Fruit fly (Drosophila melanogaster) whole organism, embryonic: ENCODE measurements around the gene Iru.
A peak's percentile ranks its signal among the peaks of the same experiment; 100 is the strongest.

Source experiments
- Awh ChIP-seq: fragments of 200-800 bp; sonication (Bioruptor generic); IDR thresholded peaks from 2 replicates; pipeline ENCODE4, ENCODE4 v1.3.6; 2022; ENCODE audit warnings: missing biosample characterization, missing genetic modification characterization
- Blimp-1 ChIP-seq: fragments of 200-800 bp; sonication (Bioruptor generic); optimal IDR thresholded peaks from 3 replicates; lab custom pipeline; 2018; ENCODE audit warnings: missing biosample characterization, missing genetic modification characterization, mild to moderate bottlenecking, moderate library complexity, missing genetic modification reagents
- CG12942 ChIP-seq: fragments of 200-800 bp; sonication (Bioruptor generic); optimal IDR thresholded peaks from 3 replicates; lab custom pipeline; 2016; ENCODE audit warnings: missing biosample characterization, missing genetic modification characterization
- CG13123 ChIP-seq: fragments of 200-800 bp; sonication (Bioruptor generic); optimal IDR thresholded peaks from 2 replicates; lab custom pipeline; 2016; ENCODE audit warnings: missing biosample characterization, missing genetic modification characterization
- CG13287 ChIP-seq: fragments of 200-800 bp; sonication (Bioruptor generic); IDR thresholded peaks from 2 replicates; pipeline ENCODE4 v1.3.6; 2022; ENCODE audit warnings: missing biosample characterization, missing genetic modification characterization; ENCODE audit not compliant: partially characterized antibody
- CG13296 ChIP-seq: fragments of 200-800 bp; sonication (Bioruptor generic); optimal IDR thresholded peaks from 3 replicates; lab custom pipeline; 2018; ENCODE audit warnings: missing biosample characterization, mild to moderate bottlenecking, missing genetic modification characterization
- CG13424 ChIP-seq: fragments of 200-800 bp; sonication (Bioruptor generic); optimal IDR thresholded peaks from 2 replicates; lab custom pipeline; 2019; ENCODE audit warnings: missing biosample characterization, mild to moderate bottlenecking, missing genetic modification characterization, moderate library complexity
- CG13894 ChIP-seq: fragments of 200-800 bp; sonication (Bioruptor generic); optimal IDR thresholded peaks from 3 replicates; lab custom pipeline; 2018; ENCODE audit warnings: missing biosample characterization, mild to moderate bottlenecking, missing genetic modification characterization, moderate library complexity
- CG1647 ChIP-seq: fragments of 200-800 bp; sonication (Bioruptor generic); optimal IDR thresholded peaks from 3 replicates; lab custom pipeline; 2016; ENCODE audit warnings: missing biosample characterization, missing genetic modification characterization
- CG16815 ChIP-seq: fragments of 200-800 bp; sonication (Bioruptor generic); optimal IDR thresholded peaks from 3 replicates; lab custom pipeline; 2017; ENCODE audit warnings: missing biosample characterization, mild to moderate bottlenecking, missing genetic modification characterization
- CG17361 ChIP-seq: fragments of 200-800 bp; sonication (Bioruptor generic); IDR thresholded peaks from 3 replicates; pipeline ENCODE4 v1.3.6; 2022; ENCODE audit warnings: missing biosample characterization, missing genetic modification characterization
- CG17802 ChIP-seq: fragments of 200-800 bp; sonication (Bioruptor generic); optimal IDR thresholded peaks from 2 replicates; lab custom pipeline; 2018; ENCODE audit warnings: missing biosample characterization, mild to moderate bottlenecking, missing genetic modification characterization, moderate library complexity
- CG18011 ChIP-seq: fragments of 200-800 bp; sonication (Bioruptor generic); optimal IDR thresholded peaks from 2 replicates; lab custom pipeline; 2017; ENCODE audit warnings: missing biosample characterization, missing genetic modification characterization, mild to moderate bottlenecking, moderate library complexity, missing genotype
- CG18599 ChIP-seq: fragments of 200-800 bp; sonication (Bioruptor generic); optimal IDR thresholded peaks from 3 replicates; lab custom pipeline; 2017; ENCODE audit warnings: missing biosample characterization, missing genetic modification characterization, mild to moderate bottlenecking, moderate library complexity, missing genetic modification reagents
- CG3065 ChIP-seq: fragments of 200-800 bp; sonication (Bioruptor generic); optimal IDR thresholded peaks from 2 replicates; lab custom pipeline; 2016; ENCODE audit warnings: missing biosample characterization, missing genetic modification characterization
- CG3281 ChIP-seq: fragments of 200-800 bp; sonication (Bioruptor generic); optimal IDR thresholded peaks from 3 replicates; lab custom pipeline; 2017; ENCODE audit warnings: missing biosample characterization, mild to moderate bottlenecking, missing genetic modification characterization
- CG33213 ChIP-seq: fragments of 200-800 bp; sonication (Bioruptor generic); optimal IDR thresholded peaks from 3 replicates; lab custom pipeline; 2016; ENCODE audit warnings: missing biosample characterization, missing genetic modification characterization
- CG7786 ChIP-seq: fragments of 200-800 bp; sonication (Bioruptor generic); optimal IDR thresholded peaks from 2 replicates; lab custom pipeline; 2016; ENCODE audit warnings: missing biosample characterization, missing genetic modification characterization
- CG8089 ChIP-seq: fragments of 200-800 bp; sonication (Bioruptor generic); optimal IDR thresholded peaks from 3 replicates; lab custom pipeline; 2016; ENCODE audit warnings: missing biosample characterization, missing genetic modification characterization
- CG9609 ChIP-seq: fragments of 200-800 bp; sonication (Bioruptor generic); optimal IDR thresholded peaks from 3 replicates; lab custom pipeline; 2016; ENCODE audit warnings: missing biosample characterization, missing genetic modification characterization
- CG9797 ChIP-seq: fragments of 200-800 bp; sonication (Bioruptor generic); optimal IDR thresholded peaks from 3 replicates; lab custom pipeline; 2018; ENCODE audit warnings: missing biosample characterization, mild to moderate bottlenecking, missing genetic modification characterization
- CrebB ChIP-seq: fragments of 200-800 bp; sonication (Bioruptor generic); optimal IDR thresholded peaks from 3 replicates; lab custom pipeline; 2018; ENCODE audit warnings: missing biosample characterization, mild to moderate bottlenecking, missing genetic modification characterization
- Dp ChIP-seq: fragments of 200-800 bp; sonication (Bioruptor generic); optimal IDR thresholded peaks from 2 replicates; lab custom pipeline; 2018; ENCODE audit warnings: missing biosample characterization, mild to moderate bottlenecking, missing genetic modification characterization, moderate library complexity
- Elba2 ChIP-seq: fragments of 200-800 bp; sonication (Bioruptor generic); optimal IDR thresholded peaks from 3 replicates; lab custom pipeline; 2016; ENCODE audit warnings: missing biosample characterization, missing genetic modification characterization
- Fer1 ChIP-seq: fragments of 200-800 bp; sonication (Bioruptor generic); optimal IDR thresholded peaks from 2 replicates; lab custom pipeline; 2017; ENCODE audit warnings: missing biosample characterization, mild to moderate bottlenecking, missing genetic modification characterization
- Fer3 ChIP-seq: fragments of 200-800 bp; sonication (Bioruptor generic); optimal IDR thresholded peaks from 2 replicates; lab custom pipeline; 2018; ENCODE audit warnings: missing biosample characterization, mild to moderate bottlenecking, missing genetic modification characterization, moderate library complexity
- H2.0 ChIP-seq: fragments of 200-800 bp; sonication (Bioruptor generic); IDR thresholded peaks from 2 replicates; pipeline ENCODE4 v1.3.6; 2022; ENCODE audit warnings: missing biosample characterization, missing genetic modification characterization
- Hr39 ChIP-seq: fragments of >200 bp; optimal IDR thresholded peaks from 2 replicates; lab custom pipeline; 2017
- MESR4 ChIP-seq: fragments of 200-800 bp; sonication (Bioruptor generic); optimal IDR thresholded peaks from 2 replicates; lab custom pipeline; 2018; ENCODE audit warnings: missing biosample characterization, mild to moderate bottlenecking, missing genetic modification characterization, moderate library complexity
- Nf-YA ChIP-seq: fragments of 200-800 bp; sonication (Bioruptor generic); IDR thresholded peaks from 2 replicates; pipeline ENCODE4 v1.3.6; 2022; ENCODE audit warnings: missing biosample characterization, missing genetic modification characterization
- Sox100B ChIP-seq: fragments of 200-800 bp; sonication (Bioruptor generic); optimal IDR thresholded peaks from 3 replicates; lab custom pipeline; 2018; ENCODE audit warnings: missing biosample characterization, mild to moderate bottlenecking, missing genetic modification characterization
- az2 ChIP-seq: fragments of 200-800 bp; sonication (Bioruptor generic); optimal IDR thresholded peaks from 3 replicates; lab custom pipeline; 2016; ENCODE audit warnings: missing biosample characterization, missing genetic modification characterization
- bcd ChIP-seq: fragments of 200-800 bp; sonication (Bioruptor generic); optimal IDR thresholded peaks from 2 replicates; lab custom pipeline; 2017; ENCODE audit warnings: missing biosample characterization, mild to moderate bottlenecking, missing genetic modification characterization
- bowl ChIP-seq: fragments of 200-800 bp; sonication (Bioruptor generic); IDR thresholded peaks from 2 replicates; pipeline ENCODE4 v1.3.6; 2022; ENCODE audit warnings: missing biosample characterization, missing genetic modification characterization
- ems ChIP-seq: fragments of 200-800 bp; sonication (Bioruptor generic); optimal IDR thresholded peaks from 3 replicates; lab custom pipeline; 2016; ENCODE audit warnings: missing biosample characterization, missing genetic modification characterization
- en ChIP-seq: fragments of 200-800 bp; sonication (Bioruptor generic); optimal IDR thresholded peaks from 2 replicates; lab custom pipeline; 2016; ENCODE audit warnings: missing biosample characterization, missing genetic modification characterization
- jumu ChIP-seq: fragments of 200-800 bp; sonication (Bioruptor generic); optimal IDR thresholded peaks from 3 replicates; lab custom pipeline; 2016; ENCODE audit warnings: missing biosample characterization, missing genetic modification characterization
- kah ChIP-seq: fragments of 200-800 bp; sonication (Bioruptor generic); optimal IDR thresholded peaks from 2 replicates; lab custom pipeline; 2018; ENCODE audit warnings: missing biosample characterization, mild to moderate bottlenecking, missing genetic modification characterization
- lola ChIP-seq, 3 experiments: fragments of >200 bp in 2 of 3; fragments of 200-800 bp in 1 of 3; sonication (Bioruptor generic) in 1 of 3; optimal IDR thresholded peaks; 2 replicates each; lab custom pipeline; 2017 to 2019; ENCODE audit warnings: missing biosample characterization in 3 of 3, missing genetic modification characterization in 3 of 3, mild to moderate bottlenecking in 1 of 3, moderate library complexity in 1 of 3
- nerfin-1 ChIP-seq: fragments of 200-800 bp; sonication (Bioruptor generic); optimal IDR thresholded peaks from 3 replicates; lab custom pipeline; 2019; ENCODE audit warnings: missing biosample characterization, mild to moderate bottlenecking, missing genetic modification characterization, moderate library complexity
- phol ChIP-seq: fragments of 200-800 bp; sonication (Bioruptor generic); optimal IDR thresholded peaks from 3 replicates; lab custom pipeline; 2018; ENCODE audit warnings: missing biosample characterization, mild to moderate bottlenecking, missing genetic modification characterization, moderate library complexity
- pros ChIP-seq: fragments of 200-800 bp; sonication (Bioruptor generic); optimal IDR thresholded peaks from 3 replicates; lab custom pipeline; 2019; ENCODE audit warnings: missing biosample characterization, mild to moderate bottlenecking, missing genetic modification characterization, moderate library complexity
- scrt ChIP-seq: fragments of 200-800 bp; sonication (Bioruptor generic); optimal IDR thresholded peaks from 2 replicates; lab custom pipeline; 2018; ENCODE audit warnings: missing biosample characterization, mild to moderate bottlenecking, missing genetic modification characterization, moderate library complexity
- sens ChIP-seq: fragments of 200-800 bp; sonication (Bioruptor generic); peaks from one replicate; lab custom pipeline; 2016; ENCODE audit warnings: missing biosample characterization, missing genetic modification characterization
- seq ChIP-seq: fragments of 200-800 bp; sonication (Bioruptor generic); IDR thresholded peaks from 2 replicates; pipeline ENCODE4 v1.3.6; 2022; ENCODE audit warnings: missing biosample characterization, missing genetic modification characterization
- sna ChIP-seq: fragments of 200-800 bp; sonication (Bioruptor generic); IDR thresholded peaks from 2 replicates; pipeline ENCODE4 v1.3.6; 2022; ENCODE audit warnings: missing biosample characterization, missing genetic modification characterization; ENCODE audit not compliant: partially characterized antibody
- sug ChIP-seq: fragments of 200-800 bp; optimal IDR thresholded peaks from 2 replicates; lab custom pipeline; 2019; ENCODE audit warnings: missing biosample characterization, mild to moderate bottlenecking, missing genetic modification characterization, moderate library complexity
- tll ChIP-seq, 2 experiments: fragments of 200-800 bp in 1 of 2; fragments of >200 bp in 1 of 2; sonication (Bioruptor generic) in 1 of 2; optimal IDR thresholded peaks; 2 replicates each; lab custom pipeline; 2017 to 2019; ENCODE audit warnings: missing biosample characterization in 2 of 2, missing genetic modification characterization in 2 of 2, mild to moderate bottlenecking in 1 of 2, moderate library complexity in 1 of 2
- vfl ChIP-seq: fragments of 200-800 bp; sonication (Bioruptor generic); optimal IDR thresholded peaks from 2 replicates; lab custom pipeline; 2016; ENCODE audit warnings: missing biosample characterization, missing genetic modification characterization
- vvl ChIP-seq: fragments of 200-800 bp; sonication (Bioruptor generic); IDR thresholded peaks from 2 replicates; pipeline ENCODE4 v1.3.6; 2022; ENCODE audit warnings: missing biosample characterization, missing genetic modification characterization
- z ChIP-seq: fragments of 200-800 bp; sonication (Bioruptor generic); IDR thresholded peaks from 3 replicates; pipeline ENCODE4 v1.3.6; 2022; ENCODE audit warnings: missing biosample characterization, missing genetic modification characterization

The Iru gene

dm6 chr3R:9051937-9052680 is 45.9 kb downstream of the Iru start, which contains the start of gene Kdm2 (continued):
- TF ChIP-seq CG17361 (GFP tag; lab: Robert Waterston, UW) (no peak), Blimp-1 (GFP tag; lab: Kevin White, UChicago) (no peak), seq (no peak), Hr39 (no peak), jumu (no peak), CG17802 (tag; lab: Kevin White, UChicago) (no peak), CG33213 (GFP tag; lab: Kevin White, UChicago) (peak; percentile 21), ems (GFP tag; lab: Kevin White, UChicago) (no peak), lola (GFP tag; optimal IDR thresholded peaks at IDR 0.05; lab: Kevin White, UChicago) (no peak), CG3065 (no peak), vvl (no peak), CG7786 (GFP tag; lab: Kevin White, UChicago) (no peak), tll (GFP tag; optimal IDR thresholded peaks at IDR 0.05; lab: Kevin White, UChicago) (no peak), Elba2 (no peak), sna (GFP tag; lab: Robert Waterston, UW) (no peak), bowl (GFP tag; lab: Robert Waterston, UW) (no peak), Nf-YA (no peak), sens (peak; percentile 73), phol (tag; lab: Kevin White, UChicago) (peak; percentile 58), bcd (GFP tag; lab: Kevin White, UChicago) (no peak), CG3281 (GFP tag; lab: Kevin White, UChicago) (peak; percentile 38), CG16815 (no peak), en (GFP tag; lab: Kevin White, UChicago) (no peak), CG8089 (GFP tag; lab: Kevin White, UChicago) (no peak), Sox100B (GFP tag; lab: Kevin White, UChicago) (no peak), MESR4 (GFP tag; lab: Kevin White, UChicago) (peak; percentile 74), CG9797 (GFP tag; lab: Kevin White, UChicago) (peak; percentile 70), CG13894 (tag; lab: Kevin White, UChicago) (peak; percentile 62), CG13123 (GFP tag; lab: Kevin White, UChicago) (no peak), nerfin-1 (tag; lab: Kevin White, UChicago) (peak; percentile 16), CG13287 (GFP tag; lab: Robert Waterston, UW) (no peak), CG18599 (no peak), CrebB (tag; lab: Kevin White, UChicago) (no peak)

- peak; percentile 52 for TF ChIP-seq Fer3 (tag; lab: Kevin White, UChicago)
- peak; percentile 21 for TF ChIP-seq CG12942
- no peak for TF ChIP-seq Awh (GFP tag; lab: Robert Waterston, UW)
- peak; percentile 91 for TF ChIP-seq pros (GFP tag; lab: Kevin White, UChicago)
- TF ChIP-seq sug (tag; lab: Kevin White, UChicago), result peak; percentile 93
- TF ChIP-seq vfl (GFP tag; lab: Kevin White, UChicago), result peak; percentile 64
- TF ChIP-seq CG13424 (tag; lab: Kevin White, UChicago), result peak; percentile 3
- TF ChIP-seq Blimp-1 (GFP tag; lab: Kevin White, UChicago), result peak; percentile 76
- TF ChIP-seq az2 (GFP tag; lab: Kevin White, UChicago), result peak; percentile 10
- peak; percentile 57 for TF ChIP-seq CG1647
- TF ChIP-seq CG9609 (GFP tag; lab: Kevin White, UChicago), result peak; percentile 54
- TF ChIP-seq z (GFP tag; lab: Robert Waterston, UW), result no peak
- TF ChIP-seq scrt (GFP tag; lab: Kevin White, UChicago), result peak; percentile 62
- peak; percentile 1 for TF ChIP-seq CG18011 (GFP tag; lab: Kevin White, UChicago)
- TF ChIP-seq CG13296 (GFP tag; lab: Kevin White, UChicago), result peak; percentile 25
- no peak for TF ChIP-seq H2.0
- TF ChIP-seq Dp, result no peak
- peak; percentile 84 for TF ChIP-seq Fer1 (GFP tag; lab: Kevin White, UChicago)
- peak; percentile 63 for TF ChIP-seq kah (GFP tag; lab: Kevin White, UChicago)
Measured at dm6 chr3R:9053021-9053420, 46.8 kb downstream of the Iru start.
